Fruit fly (Drosophila melanogaster): ENCODE results near the gene pelo.

pelo gene

DNA sequence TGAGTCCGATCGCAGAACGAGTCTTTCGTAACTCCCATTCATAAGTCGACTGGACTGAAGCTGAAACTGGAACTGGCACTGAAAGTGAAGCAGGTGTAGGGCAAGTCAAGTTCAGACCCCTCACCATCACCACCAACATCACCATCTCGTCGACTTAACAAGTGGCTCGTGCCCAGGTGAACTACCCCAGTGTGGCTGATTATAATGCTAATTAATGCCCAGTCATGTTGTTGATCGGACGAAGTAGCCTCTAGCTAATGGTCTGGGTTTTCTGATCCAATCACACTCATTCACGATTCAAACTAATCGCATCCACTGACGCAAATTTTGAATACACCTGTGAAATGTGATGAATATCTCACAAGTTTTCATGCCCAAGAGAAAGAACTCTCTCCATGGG is 28.2 kb downstream of the pelo start:
- TF ChIP-seq CG13894 (tag; optimal IDR thresholded peaks at IDR 0.05) (peak; percentile 76), az2 (GFP tag; optimal IDR thresholded peaks at IDR 0.05) (no peak), Dip2 (GFP tag; IDR thresholded peaks at IDR 0.05) (no peak), stc (GFP tag; IDR thresholded peaks at IDR 0.05) (no peak), sens-2 (GFP tag; IDR thresholded peaks at IDR 0.05) (no peak), NfI (GFP tag; optimal IDR thresholded peaks at IDR 0.05) (no peak), ranshi (GFP tag; IDR thresholded peaks at IDR 0.05) (no peak), chinmo (GFP tag; IDR thresholded peaks at IDR 0.05; ENCODE audit: partially characterized antibody) (peak; percentile 75; the same call in 2 of the 4 replicates), CG3995 (GFP tag; optimal IDR thresholded peaks at IDR 0.05) (no peak), CG12769 (tag; optimal IDR thresholded peaks at IDR 0.05) (peak; percentile 70), Drgx (GFP tag; IDR thresholded peaks at IDR 0.05) (no peak), CG12236 (GFP tag; optimal IDR thresholded peaks at IDR 0.05) (no peak), CG30431 (GFP tag; optimal IDR thresholded peaks at IDR 0.05) (no peak), oc (tag; optimal IDR thresholded peaks at IDR 0.05) (peak; percentile 67), abd-A (tag; optimal IDR thresholded peaks at IDR 0.05) (peak; percentile 44), vvl (GFP tag; IDR thresholded peaks at IDR 0.05) (peak; percentile 69), zen (tag; optimal IDR thresholded peaks at IDR 0.05) (no peak), Blimp-1 (GFP tag; optimal IDR thresholded peaks at IDR 0.05) (peak; percentile 10), BEAF-32 (GFP tag; optimal IDR thresholded peaks at IDR 0.05) (no peak), Vsx1 (GFP tag; optimal IDR thresholded peaks at IDR 0.05) (peak; percentile 34)

DNA sequence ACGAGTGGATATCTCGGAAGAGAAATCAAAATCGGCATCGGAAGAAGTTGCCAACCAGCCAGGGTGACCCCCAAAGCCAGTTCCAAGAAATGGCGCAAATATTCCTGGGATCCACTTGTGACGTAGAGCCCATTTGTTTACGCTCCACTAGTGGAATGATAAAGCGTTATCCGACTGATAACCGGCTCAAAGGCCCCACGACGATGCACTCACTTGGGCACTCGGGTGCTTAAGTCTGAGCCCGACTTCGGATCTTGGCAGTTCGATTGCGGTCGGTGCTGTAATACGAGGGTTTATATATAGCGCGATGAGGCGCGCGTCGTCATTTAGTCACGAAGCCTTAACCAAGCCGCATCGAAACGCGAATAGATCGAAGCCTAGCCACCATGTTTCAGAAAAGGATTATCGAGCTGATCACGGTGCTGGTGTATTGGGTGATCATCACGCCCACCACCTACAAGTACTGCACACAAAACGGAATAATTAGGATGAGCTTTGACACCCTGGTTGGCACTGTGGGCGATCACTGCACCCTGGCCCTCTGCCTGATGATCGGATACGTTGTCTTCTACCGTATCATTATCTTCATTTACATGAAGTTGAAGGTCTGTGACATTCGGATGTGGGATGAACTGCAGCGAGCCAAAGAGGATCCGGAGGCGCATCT is 29.1 kb downstream of the pelo start, which contains the start of gene CG13116:
Gene CG13116 (plus strand): TSS at position 323 of the 667 bp plus-strand sequence.
- peak; percentile 18 for TF ChIP-seq CG12769 (tag; optimal IDR thresholded peaks at IDR 0.05)
- no peak for TF ChIP-seq CG33557 (GFP tag; optimal IDR thresholded peaks at IDR 0.05)
- TF ChIP-seq NC2β (GFP tag; optimal IDR thresholded peaks at IDR 0.05): no peak
- TF ChIP-seq dysf (GFP tag; IDR thresholded peaks at IDR 0.05): no peak
- no peak for TF ChIP-seq CG10431 (GFP tag; optimal IDR thresholded peaks at IDR 0.05)
- no peak for TF ChIP-seq insv (GFP tag; optimal IDR thresholded peaks at IDR 0.05)
- no peak for TF ChIP-seq Hr39 (optimal IDR thresholded peaks at IDR 0.05)
- TF ChIP-seq CG1792 (GFP tag; optimal IDR thresholded peaks at IDR 0.05): no peak
- no peak for TF ChIP-seq psq (GFP tag; optimal IDR thresholded peaks at IDR 0.05)
- TF ChIP-seq CG17568 (GFP tag; optimal IDR thresholded peaks at IDR 0.05): no peak
- TF ChIP-seq CG30431 (GFP tag; optimal IDR thresholded peaks at IDR 0.05): no peak
- TF ChIP-seq CG12219 (GFP tag; optimal IDR thresholded peaks at IDR 0.05): no peak
- TF ChIP-seq CG4820 (GFP tag; optimal IDR thresholded peaks at IDR 0.05): no peak
- no peak for TF ChIP-seq ase (GFP tag; IDR thresholded peaks at IDR 0.05)
- TF ChIP-seq CG7963 (GFP tag; IDR thresholded peaks at IDR 0.05; ENCODE audit: partially characterized antibody): no peak
- no peak for TF ChIP-seq CG1529 (GFP tag; optimal IDR thresholded peaks at IDR 0.05)
- TF ChIP-seq CG6254 (GFP tag; optimal IDR thresholded peaks at IDR 0.05): no peak
- peak; percentile 76 for TF ChIP-seq Deaf1 (tag; optimal IDR thresholded peaks at IDR 0.05)
- TF ChIP-seq Six4 (GFP tag; optimal IDR thresholded peaks at IDR 0.05): no peak
- no peak for TF ChIP-seq Dip3 (GFP tag; optimal IDR thresholded peaks at IDR 0.05)
- peak; percentile 56 for TF ChIP-seq Ets65A (GFP tag)
- no peak for TF ChIP-seq CG15601 (tag; optimal IDR thresholded peaks at IDR 0.05)
- no peak for TF ChIP-seq Chrac-16 (GFP tag; optimal IDR thresholded peaks at IDR 0.05)
- TF ChIP-seq CG15269 (tag; optimal IDR thresholded peaks at IDR 0.05): no peak
- TF ChIP-seq B-H1 (GFP tag; IDR thresholded peaks at IDR 0.05): no peak
- TF ChIP-seq z (GFP tag; IDR thresholded peaks at IDR 0.05): peak; percentile 70; the same call in 2 of the 3 replicates
- TF ChIP-seq CG6683 (GFP tag; optimal IDR thresholded peaks at IDR 0.05): no peak
- TF ChIP-seq zfh1 (GFP tag; IDR thresholded peaks at IDR 0.05): no peak
